Fruit fly (Drosophila melanogaster) S2 (cell line): Measurements from ENCODE around the gene CG7300.

ENCODE experiments used
- CG8478 ChIP-seq: fragments of >200 bp; optimal IDR thresholded peaks from 2 replicates; lab custom pipeline; 2018
- CTCF ChIP-seq, 2 experiments: fragments of >200 bp; optimal IDR thresholded peaks; 2 replicates each; lab custom pipeline; 2018

dm6 chr2L:10671530-10671929 is 26.3 kb downstream of the CG7300 start:
- TF ChIP-seq CG8478 (lab: Kevin White, UChicago), result no peak
- no peak for TF ChIP-seq CTCF (optimal IDR thresholded peaks at IDR 0.05; lab: Kevin White, UChicago)
